Worm (Caenorhabditis elegans): Measurements from ENCODE around the gene C16C8.21.

The C16C8.21 gene

DNA sequence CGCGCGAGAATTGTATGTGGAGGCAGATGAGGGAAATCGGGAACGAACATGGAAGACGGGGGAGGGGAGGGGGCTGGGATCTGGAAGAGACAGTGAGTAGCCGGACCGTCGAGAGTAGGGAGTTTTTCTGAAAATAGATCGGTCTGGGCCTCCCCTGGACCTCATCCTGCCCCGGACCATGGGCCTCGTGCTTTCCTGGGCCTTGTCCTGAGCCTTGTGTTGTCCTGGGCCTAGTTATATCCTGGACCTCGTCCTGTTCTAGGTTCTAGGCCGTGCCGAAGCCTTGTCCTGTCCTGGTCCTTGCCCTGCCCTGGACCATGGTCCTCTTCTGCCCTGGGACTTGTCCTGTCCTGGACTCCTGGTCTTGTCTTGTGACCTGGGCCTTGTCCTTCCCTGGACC lies 10.6 kb upstream of the C16C8.21 start:
- TF ChIP-seq lir-1 (GFP tag; conservative IDR thresholded peaks at IDR 0.05) (no peak), zfh-2 (GFP tag; conservative IDR thresholded peaks at IDR 0.05) (peak; percentile 58), egrh-3 (GFP tag; IDR thresholded peaks at IDR 0.05) (peak; percentile 43; the same call in 1 of the 2 replicates), Y53F4B.3 (GFP tag; IDR thresholded peaks at IDR 0.05) (no peak), xnd-1 (tag; optimal IDR thresholded peaks at IDR 0.05) (no peak), aptf-3 (GFP tag; IDR thresholded peaks at IDR 0.05) (0 out of 2 replicates have a peak, but pooled peaks have one; percentile 46), ceh-27 (GFP tag; optimal IDR thresholded peaks at IDR 0.05) (no peak), madf-8 (GFP tag; conservative IDR thresholded peaks at IDR 0.05) (no peak)

DNA sequence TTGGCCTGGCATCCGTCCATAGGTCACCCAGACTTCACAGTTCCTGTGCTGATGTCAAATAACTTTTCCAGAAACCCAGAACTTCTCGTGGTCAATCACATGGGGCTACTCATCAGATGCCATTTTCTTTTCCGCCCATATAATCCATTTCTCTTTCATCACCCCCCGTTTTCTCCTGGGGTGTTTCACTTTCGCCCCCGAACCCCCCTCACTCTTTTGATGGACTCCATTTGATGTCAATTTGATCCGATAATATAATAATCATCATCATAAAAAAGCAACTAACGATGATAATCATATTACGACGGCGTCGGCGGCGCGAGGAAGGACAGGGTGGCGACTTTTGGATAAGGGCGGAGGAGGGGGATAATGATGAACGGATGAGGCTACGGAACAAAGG lies 9.7 kb upstream of the C16C8.21 start:
- no peak for TF ChIP-seq aptf-2 (GFP tag; conservative IDR thresholded peaks at IDR 0.05)
- no peak for TF ChIP-seq K11D2.4 (GFP tag; IDR thresholded peaks at IDR 0.05)
- TF ChIP-seq let-607 (tag; optimal IDR thresholded peaks at IDR 0.05): no peak
- no peak for TF ChIP-seq Y79H2A.3 (GFP tag; conservative IDR thresholded peaks at IDR 0.05)
- TF ChIP-seq hlh-26 (GFP tag; conservative IDR thresholded peaks at IDR 0.05): no peak
- no peak for TF ChIP-seq repo-1 (tag; optimal IDR thresholded peaks at IDR 0.05)

- TF ChIP-seq rcor-1 (GFP tag; IDR thresholded peaks at IDR 0.05) (peak; percentile 43; the same call in 1 of the 2 replicates), F52B5.7 (tag; optimal IDR thresholded peaks at IDR 0.05) (peak; percentile 8), tlf-1 (GFP tag; optimal IDR thresholded peaks at IDR 0.05) (peak; percentile 27), ZK185.1 (tag; optimal IDR thresholded peaks at IDR 0.05; ENCODE audit: poor library complexity, severe bottlenecking) (no peak), mxl-1 (tag; optimal IDR thresholded peaks at IDR 0.05) (peak; percentile 58), ceh-79 (tag; optimal IDR thresholded peaks at IDR 0.05) (peak; percentile 75), egl-44 (GFP tag; IDR thresholded peaks at IDR 0.05) (peak; percentile 81; the same call in 1 of the 2 replicates), cebp-1 (GFP tag; IDR thresholded peaks at IDR 0.05) (no peak), cebp-1 (tag; optimal IDR thresholded peaks at IDR 0.05) (peak; percentile 76), die-1 (tag; optimal IDR thresholded peaks at IDR 0.05) (peak; percentile 80), rpc-1 (optimal IDR thresholded peaks at IDR 0.05) (peak; percentile 90), rpc-1 (tag; optimal IDR thresholded peaks at IDR 0.05) (peak; percentile 87), F10E7.11 (tag; optimal IDR thresholded peaks at IDR 0.05) (peak; percentile 65), egl-18 (GFP tag; IDR thresholded peaks at IDR 0.05) (no peak), T26A5.8 (tag; optimal IDR thresholded peaks at IDR 0.05) (peak; percentile 52), lsl-1 (GFP tag; optimal IDR thresholded peaks at IDR 0.05) (peak; percentile 65), hlh-26 (GFP tag; conservative IDR thresholded peaks at IDR 0.05) (no peak), mcd-1 (GFP tag; IDR thresholded peaks at IDR 0.05) (peak; percentile 80), nhr-120 (GFP tag; IDR thresholded peaks at IDR 0.05) (0 out of 2 replicates have a peak, but pooled peaks have one; percentile 79), repo-1 (tag; optimal IDR thresholded peaks at IDR 0.05) (peak; percentile 82), B0336.3 (GFP tag; IDR thresholded peaks at IDR 0.05) (peak; percentile 84; the same call in 1 of the 2 replicates), pbrm-1 (GFP tag; IDR thresholded peaks at IDR 0.05) (peak; percentile 81), lin-26 (GFP tag; IDR thresholded peaks at IDR 0.05) (peak; percentile 96), tbx-9 (tag; optimal IDR thresholded peaks at IDR 0.05; ENCODE audit: borderline replicate concordance) (no peak), C06A6.2 (GFP tag; conservative IDR thresholded peaks at IDR 0.05) (peak; percentile 30; the same call in 1 of the 2 replicates), ztf-26 (tag; optimal IDR thresholded peaks at IDR 0.05) (peak; percentile 84), madf-8 (GFP tag; conservative IDR thresholded peaks at IDR 0.05) (no peak), bed-2 (GFP tag; IDR thresholded peaks at IDR 0.05) (no peak), F57A8.1 (GFP tag; optimal IDR thresholded peaks at IDR 0.05) (peak; percentile 81), F55B11.4 (tag; optimal IDR thresholded peaks at IDR 0.05; ENCODE audit: borderline replicate concordance, insufficient read depth) (no peak), nfya-1 (tag; optimal IDR thresholded peaks at IDR 0.05; ENCODE audit: borderline replicate concordance, insufficient read depth) (no peak), hlh-12 (tag; optimal IDR thresholded peaks at IDR 0.05) (no peak), nhr-27 (tag; optimal IDR thresholded peaks at IDR 0.05) (peak; percentile 69), sea-2 (GFP tag; IDR thresholded peaks at IDR 0.05) (no peak), aptf-3 (GFP tag; IDR thresholded peaks at IDR 0.05) (0 out of 2 replicates have a peak, but pooled peaks have one; percentile 37), atf-7 (tag; optimal IDR thresholded peaks at IDR 0.05) (peak; percentile 75)
Observed at ce11 chrII:3439244-3439698, 8.7 kb upstream of the C16C8.21 start.
